Worm (Caenorhabditis elegans) whole organism, late embryonic: Measurements from ENCODE around the gene srh-116.

Source experiments
- C38D4.7 ChIP-seq: fragments of 200-800 bp; sonication (Bioruptor generic); optimal IDR thresholded peaks from 2 replicates; lab custom pipeline; 2018; ENCODE audit warnings: mild to moderate bottlenecking, missing genetic modification characterization, moderate library complexity, missing compliant biosample characterization
- ahr-1 ChIP-seq: sonication (generic microtip); optimal IDR thresholded peaks from 2 replicates; lab custom pipeline; 2016; ENCODE audit warnings: missing genetic modification characterization, missing compliant biosample characterization
- hlh-6 ChIP-seq: sonication (generic microtip); optimal IDR thresholded peaks from 2 replicates; lab custom pipeline; 2016; ENCODE audit warnings: missing genotype, missing genetic modification characterization, missing compliant biosample characterization
- sdc-2 ChIP-seq: sonication (generic microtip); optimal IDR thresholded peaks from 2 replicates; lab custom pipeline; 2016; ENCODE audit warnings: missing genotype, missing genetic modification characterization, missing compliant biosample characterization
- sox-2 ChIP-seq: fragments of 200-800 bp; sonication (Bioruptor generic); IDR thresholded peaks from 2 replicates; pipeline ENCODE4 v1.3.6; 2022; ENCODE audit warnings: missing genetic modification reagents, missing genetic modification characterization, missing compliant biosample characterization
- tbx-2 ChIP-seq: sonication (generic microtip); optimal IDR thresholded peaks from 2 replicates; lab custom pipeline; 2016; ENCODE audit warnings: missing genetic modification characterization, missing compliant biosample characterization

DNA sequence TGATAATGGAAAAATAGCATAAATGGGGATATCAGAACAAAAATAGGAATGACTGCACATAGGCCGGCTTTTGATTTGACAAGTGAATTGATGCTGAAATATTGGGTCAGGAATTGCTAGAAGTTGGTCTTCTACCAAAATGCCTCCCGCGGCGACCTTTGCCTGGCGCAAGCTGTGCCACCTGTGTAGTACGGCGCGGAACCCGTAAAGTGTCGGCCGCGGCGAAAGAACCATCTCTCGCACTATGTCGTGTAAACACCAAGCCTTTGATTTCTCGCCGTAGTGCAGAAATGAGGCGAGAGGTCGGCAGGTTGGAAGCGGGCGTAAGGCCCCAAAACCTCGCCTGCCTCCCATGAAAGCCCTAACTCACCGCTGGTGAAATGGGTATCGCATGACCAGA is 6.5 kb upstream of the srh-116 start:
- TF ChIP-seq sox-2 = no peak
- no peak for TF ChIP-seq ahr-1 (tag; lab: Kevin White, UChicago)
- TF ChIP-seq hlh-6 (tag; lab: Kevin White, UChicago) = no peak
- TF ChIP-seq C38D4.7 (GFP tag; lab: Kevin White, UChicago) = no peak
- TF ChIP-seq sdc-2 (tag; lab: Kevin White, UChicago) = no peak
- no peak for TF ChIP-seq tbx-2 (tag; lab: Kevin White, UChicago)
